Fruit fly (Drosophila melanogaster) whole organism, embryonic: ENCODE measurements around the gene CG13917.

Source experiments
- Atf-2 ChIP-seq: fragments of 200-800 bp; sonication (Bioruptor generic); optimal IDR thresholded peaks from 2 replicates; lab custom pipeline; 2016; ENCODE audit warnings: missing biosample characterization, missing genetic modification characterization
- Bdp1 ChIP-seq: fragments of 200-800 bp; sonication (Bioruptor generic); optimal IDR thresholded peaks from 3 replicates; lab custom pipeline; 2016; ENCODE audit warnings: missing biosample characterization, missing genetic modification characterization
- CG10366 ChIP-seq: fragments of 200-800 bp; sonication (Bioruptor generic); IDR thresholded peaks from 2 replicates; pipeline ENCODE4 v1.3.6; 2022; ENCODE audit warnings: missing biosample characterization, missing genetic modification characterization
- CG10959 ChIP-seq: fragments of 200-800 bp; sonication (Bioruptor generic); IDR thresholded peaks from 2 replicates; pipeline ENCODE4 v1.3.6; 2022; ENCODE audit warnings: missing biosample characterization, missing genetic modification characterization
- CG11560 ChIP-seq: fragments of 200-800 bp; sonication (Bioruptor generic); IDR thresholded peaks from 3 replicates; pipeline ENCODE4 v1.3.6; 2022; ENCODE audit warnings: missing biosample characterization, missing genetic modification characterization
- CG11696 ChIP-seq: fragments of 200-800 bp; sonication (Bioruptor generic); IDR thresholded peaks from 2 replicates; pipeline ENCODE4 v1.3.6; 2022; ENCODE audit warnings: missing biosample characterization, missing genetic modification characterization
- CG12236 ChIP-seq: fragments of 200-800 bp; sonication (Bioruptor generic); optimal IDR thresholded peaks from 2 replicates; lab custom pipeline; 2016; ENCODE audit warnings: missing biosample characterization, missing genetic modification characterization
- CG13894 ChIP-seq: fragments of 200-800 bp; sonication (Bioruptor generic); optimal IDR thresholded peaks from 3 replicates; lab custom pipeline; 2018; ENCODE audit warnings: missing biosample characterization, mild to moderate bottlenecking, missing genetic modification characterization, moderate library complexity
- CG14667 ChIP-seq: fragments of 200-800 bp; sonication (Bioruptor generic); IDR thresholded peaks from 2 replicates; pipeline ENCODE4 v1.3.6; 2022; ENCODE audit warnings: missing biosample characterization, missing genetic modification characterization
- CG14860 ChIP-seq: fragments of 200-800 bp; sonication (Bioruptor generic); IDR thresholded peaks from 3 replicates; pipeline ENCODE4 v1.3.6; 2022; ENCODE audit warnings: missing biosample characterization, missing genetic modification characterization; ENCODE audit not compliant: partially characterized antibody
- CG15269 ChIP-seq: fragments of 200-800 bp; sonication (Bioruptor generic); optimal IDR thresholded peaks from 2 replicates; lab custom pipeline; 2018; ENCODE audit warnings: missing biosample characterization, mild to moderate bottlenecking, missing genetic modification characterization, moderate library complexity
- CG15479 ChIP-seq: fragments of 200-800 bp; sonication (Bioruptor generic); optimal IDR thresholded peaks from 3 replicates; lab custom pipeline; 2019; ENCODE audit warnings: missing biosample characterization, mild to moderate bottlenecking, missing genetic modification characterization, moderate library complexity
- CG2120 ChIP-seq: fragments of 200-800 bp; sonication (Bioruptor generic); optimal IDR thresholded peaks from 3 replicates; lab custom pipeline; 2016; ENCODE audit warnings: missing biosample characterization, missing genetic modification characterization
- CG6765 ChIP-seq: fragments of 200-800 bp; sonication (Bioruptor generic); optimal IDR thresholded peaks from 3 replicates; lab custom pipeline; 2017; ENCODE audit warnings: missing biosample characterization, mild to moderate bottlenecking, missing genetic modification characterization
- CG8478 ChIP-seq: fragments of >200 bp; optimal IDR thresholded peaks from 2 replicates; lab custom pipeline; 2018
- CG9727 ChIP-seq: fragments of 200-800 bp; sonication (Bioruptor generic); optimal IDR thresholded peaks from 3 replicates; lab custom pipeline; 2017; ENCODE audit warnings: missing biosample characterization, mild to moderate bottlenecking, missing genetic modification characterization
- Dek ChIP-seq: fragments of 200-800 bp; sonication (Bioruptor generic); optimal IDR thresholded peaks from 3 replicates; lab custom pipeline; 2019; ENCODE audit warnings: missing biosample characterization, mild to moderate bottlenecking, missing genetic modification characterization, moderate library complexity
- Dll ChIP-seq: fragments of 200-800 bp; sonication (Bioruptor generic); IDR thresholded peaks from 4 replicates; pipeline ENCODE4 v1.3.6; 2022; ENCODE audit warnings: missing biosample characterization, missing genetic modification characterization; ENCODE audit not compliant: partially characterized antibody
- Gug ChIP-seq: fragments of 200-800 bp; sonication (Bioruptor generic); IDR thresholded peaks from 4 replicates; pipeline ENCODE4 v1.3.6; 2022; ENCODE audit warnings: missing biosample characterization, missing genetic modification characterization
- MESR4 ChIP-seq: fragments of 200-800 bp; sonication (Bioruptor generic); optimal IDR thresholded peaks from 2 replicates; lab custom pipeline; 2018; ENCODE audit warnings: missing biosample characterization, mild to moderate bottlenecking, missing genetic modification characterization, moderate library complexity
- MTF-1 ChIP-seq: fragments of 200-800 bp; sonication (Bioruptor generic); optimal IDR thresholded peaks from 2 replicates; lab custom pipeline; 2018; ENCODE audit warnings: missing biosample characterization, mild to moderate bottlenecking, missing genetic modification characterization, borderline replicate concordance
- Optix ChIP-seq: fragments of 200-800 bp; sonication (Bioruptor generic); IDR thresholded peaks from 3 replicates; pipeline ENCODE4 v1.3.6; 2022; ENCODE audit warnings: missing biosample characterization, missing genetic modification characterization
- Ravus ChIP-seq: fragments of 200-800 bp; sonication (Bioruptor generic); IDR thresholded peaks from 2 replicates; pipeline ENCODE4 v1.3.6; 2022; ENCODE audit warnings: missing biosample characterization, missing genetic modification characterization
- Usf ChIP-seq: fragments of 200-800 bp; sonication (Bioruptor generic); optimal IDR thresholded peaks from 2 replicates; lab custom pipeline; 2017; ENCODE audit warnings: missing genotype, missing biosample characterization, missing genetic modification characterization
- ac ChIP-seq: fragments of 200-800 bp; sonication (Bioruptor generic); optimal IDR thresholded peaks from 3 replicates; lab custom pipeline; 2017; ENCODE audit warnings: missing biosample characterization, mild to moderate bottlenecking, missing genetic modification characterization
- cg ChIP-seq: fragments of 200-800 bp; sonication (Bioruptor generic); optimal IDR thresholded peaks from 3 replicates; lab custom pipeline; 2019; ENCODE audit warnings: missing biosample characterization, mild to moderate bottlenecking, missing genetic modification characterization, moderate library complexity
- chinmo ChIP-seq: fragments of 200-800 bp; sonication (Bioruptor generic); IDR thresholded peaks from 4 replicates; pipeline ENCODE4 v1.3.6; 2022; ENCODE audit warnings: missing biosample characterization, missing genetic modification characterization; ENCODE audit not compliant: partially characterized antibody
- gfzf ChIP-seq: fragments of 200-800 bp; sonication (Bioruptor generic); optimal IDR thresholded peaks from 2 replicates; lab custom pipeline; 2016; ENCODE audit warnings: missing biosample characterization, mild to moderate bottlenecking, missing genetic modification characterization, moderate library complexity
- klu ChIP-seq: fragments of 200-800 bp; sonication (Bioruptor generic); IDR thresholded peaks from 2 replicates; pipeline ENCODE4 v1.3.6; 2022; ENCODE audit warnings: missing biosample characterization, missing genetic modification characterization
- mld ChIP-seq: fragments of 200-800 bp; sonication (Bioruptor generic); IDR thresholded peaks from 3 replicates; pipeline ENCODE4 v1.3.6; 2022; ENCODE audit warnings: missing biosample characterization, missing genetic modification characterization; ENCODE audit not compliant: partially characterized antibody
- nau ChIP-seq: fragments of 200-800 bp; sonication (Bioruptor generic); optimal IDR thresholded peaks from 3 replicates; lab custom pipeline; 2017; ENCODE audit warnings: missing biosample characterization, mild to moderate bottlenecking, missing genetic modification characterization, missing genetic modification reagents
- nerfin-2 ChIP-seq: fragments of 200-800 bp; sonication (Bioruptor generic); IDR thresholded peaks from 2 replicates; pipeline ENCODE4 v1.3.6; 2022; ENCODE audit warnings: missing biosample characterization, missing genetic modification characterization; ENCODE audit not compliant: partially characterized antibody
- org-1 ChIP-seq: fragments of 200-800 bp; sonication (Bioruptor generic); optimal IDR thresholded peaks from 2 replicates; lab custom pipeline; 2017; ENCODE audit warnings: missing biosample characterization, missing genetic modification characterization
- otp ChIP-seq: fragments of 200-800 bp; sonication (Bioruptor generic); IDR thresholded peaks from 3 replicates; pipeline ENCODE4, ENCODE4 v1.3.6; 2022; ENCODE audit warnings: missing biosample characterization, missing genetic modification characterization
- peb ChIP-seq: fragments of 200-800 bp; sonication (Bioruptor generic); IDR thresholded peaks from 2 replicates; pipeline ENCODE4 v1.3.6; 2022; ENCODE audit warnings: missing biosample characterization, missing genetic modification characterization
- prd ChIP-seq, 3 experiments: fragments of >200 bp in 2 of 3; fragments of 200-800 bp in 1 of 3; sonication (Bioruptor generic) in 1 of 3; optimal IDR thresholded peaks in 2 of 3; IDR thresholded peaks in 1 of 3; 2 replicates in 2 of 3; 3 replicates in 1 of 3; pipeline versions ENCODE4 v1.3.6 to Lab custom; 2017 to 2022; ENCODE audit warnings: missing biosample characterization in 1 of 3, missing genetic modification characterization in 1 of 3
- pzg ChIP-seq: fragments of 200-800 bp; sonication (Bioruptor generic); optimal IDR thresholded peaks from 3 replicates; lab custom pipeline; 2018; ENCODE audit warnings: missing biosample characterization, mild to moderate bottlenecking, missing genetic modification characterization, moderate library complexity
- sd ChIP-seq: fragments of 200-800 bp; sonication (Bioruptor generic); optimal IDR thresholded peaks from 3 replicates; lab custom pipeline; 2018; ENCODE audit warnings: missing biosample characterization, mild to moderate bottlenecking, missing genetic modification characterization, moderate library complexity
- sisA ChIP-seq: fragments of 200-800 bp; sonication (Bioruptor generic); IDR thresholded peaks from 2 replicates; pipeline ENCODE4 v1.3.6; 2022; ENCODE audit warnings: missing biosample characterization, missing genetic modification characterization
- zfh2 ChIP-seq: fragments of 200-800 bp; sonication (Bioruptor generic); optimal IDR thresholded peaks from 2 replicates; lab custom pipeline; 2016; ENCODE audit warnings: missing biosample characterization, missing genetic modification characterization

CG13917 gene

dm6 chr3L:1536487-1537337 lies 39.8 kb upstream of the CG13917 start, which contains the start of the genes CG12091 and pns (continued):
- TF ChIP-seq Atf-2 (GFP tag; lab: Kevin White, UChicago): peak; percentile 55
- TF ChIP-seq otp (GFP tag; lab: Robert Waterston, UW): peak; percentile 79; the same call in 2 of the 3 replicates
- TF ChIP-seq pzg (GFP tag; lab: Kevin White, UChicago): peak; percentile 96
- TF ChIP-seq CG2120 (GFP tag; lab: Kevin White, UChicago): peak; percentile 76
- no peak for TF ChIP-seq Ravus
- TF ChIP-seq CG10366 (GFP tag; lab: Robert Waterston, UW): peak; percentile 77
- TF ChIP-seq sisA (GFP tag; lab: Robert Waterston, UW): no peak; the same call in 1 of the 2 replicates
- no peak for TF ChIP-seq CG11696
- no peak for TF ChIP-seq nau (GFP tag; lab: Kevin White, UChicago)
- 0 out of 2 replicates have a peak, but pooled peaks have one; percentile 27 for TF ChIP-seq CG10959 (GFP tag; lab: Robert Waterston, UW)
- peak; percentile 59 for TF ChIP-seq peb (GFP tag; lab: Robert Waterston, UW)
- no peak for TF ChIP-seq mld (GFP tag; lab: Robert Waterston, UW)
- TF ChIP-seq CG6765 (GFP tag; lab: Kevin White, UChicago): peak; percentile 61
- TF ChIP-seq Dek (tag; lab: Kevin White, UChicago): peak; percentile 46
- no peak for TF ChIP-seq prd (optimal IDR thresholded peaks at IDR 0.05; lab: Kevin White, UChicago)
- peak; percentile 68 for TF ChIP-seq prd (GFP tag; IDR thresholded peaks at IDR 0.05; lab: Robert Waterston, UW)
- TF ChIP-seq CG14667 (GFP tag; lab: Robert Waterston, UW): 0 out of 2 replicates have a peak, but pooled peaks have one; percentile 10
- no peak for TF ChIP-seq Optix (GFP tag; lab: Robert Waterston, UW)
- TF ChIP-seq ac: peak; percentile 4
- peak; percentile 50 for TF ChIP-seq CG12236
- TF ChIP-seq sd: peak; percentile 45
- TF ChIP-seq CG8478 (lab: Kevin White, UChicago): no peak
- 0 out of 2 replicates have a peak, but pooled peaks have one; percentile 53 for TF ChIP-seq nerfin-2
- no peak for TF ChIP-seq CG15479
- no peak for TF ChIP-seq MTF-1 (GFP tag; lab: Kevin White, UChicago)
- TF ChIP-seq org-1 (GFP tag; lab: Kevin White, UChicago): peak; percentile 12
- peak; percentile 66 for TF ChIP-seq CG15269 (tag; lab: Kevin White, UChicago)
- TF ChIP-seq zfh2 (GFP tag; lab: Kevin White, UChicago): peak; percentile 48
- TF ChIP-seq Bdp1 (GFP tag; lab: Kevin White, UChicago): peak; percentile 60
- TF ChIP-seq Dll (GFP tag; lab: Robert Waterston, UW): peak; percentile 41; the same call in 1 of the 4 replicates
- TF ChIP-seq Gug (GFP tag; lab: Robert Waterston, UW): peak; percentile 2; the same call in 1 of the 4 replicates
- 0 out of 3 replicates have a peak, but pooled peaks have one; percentile 10 for TF ChIP-seq CG11560
- peak; percentile 93 for TF ChIP-seq gfzf (GFP tag; lab: Kevin White, UChicago)
- peak; percentile 71 for TF ChIP-seq CG9727 (GFP tag; lab: Kevin White, UChicago)
- TF ChIP-seq klu (GFP tag; lab: Robert Waterston, UW): peak; percentile 53; the same call in 1 of the 2 replicates
- TF ChIP-seq Usf: peak; percentile 15
- no peak for TF ChIP-seq CG13894 (tag; lab: Kevin White, UChicago)
- TF ChIP-seq, all 482 proteins: peak for 358

DNA sequence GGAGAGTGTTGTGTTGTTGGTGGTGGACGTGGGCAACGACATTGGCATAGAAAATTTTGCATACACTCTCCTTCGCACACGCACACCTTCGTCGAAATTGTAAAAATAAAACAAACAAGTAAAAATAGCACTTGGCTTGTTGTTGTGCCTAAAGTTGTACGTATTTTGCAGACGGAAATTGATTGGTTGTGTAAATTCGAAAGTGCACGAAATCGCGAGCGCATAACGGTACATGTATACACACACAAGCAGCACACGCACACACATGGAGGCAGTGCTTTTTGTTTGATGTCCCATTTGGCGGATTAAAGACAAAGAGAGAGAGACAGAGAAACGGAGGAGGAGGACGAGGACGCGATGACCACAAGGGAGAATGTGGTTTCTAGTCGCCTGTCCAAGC lies 39.1 kb upstream of the CG13917 start:
- TF ChIP-seq cg (peak; percentile 74), CG14860 (GFP tag; lab: Robert Waterston, UW) (no peak), MESR4 (GFP tag; lab: Kevin White, UChicago) (peak; percentile 6), chinmo (0 out of 4 replicates have a peak, but pooled peaks have one; percentile 20)
- TF ChIP-seq, all 482 proteins: peak for 3
